Worm (Caenorhabditis elegans): Measurements from ENCODE around the gene M163.10.

The M163.10 gene

DNA sequence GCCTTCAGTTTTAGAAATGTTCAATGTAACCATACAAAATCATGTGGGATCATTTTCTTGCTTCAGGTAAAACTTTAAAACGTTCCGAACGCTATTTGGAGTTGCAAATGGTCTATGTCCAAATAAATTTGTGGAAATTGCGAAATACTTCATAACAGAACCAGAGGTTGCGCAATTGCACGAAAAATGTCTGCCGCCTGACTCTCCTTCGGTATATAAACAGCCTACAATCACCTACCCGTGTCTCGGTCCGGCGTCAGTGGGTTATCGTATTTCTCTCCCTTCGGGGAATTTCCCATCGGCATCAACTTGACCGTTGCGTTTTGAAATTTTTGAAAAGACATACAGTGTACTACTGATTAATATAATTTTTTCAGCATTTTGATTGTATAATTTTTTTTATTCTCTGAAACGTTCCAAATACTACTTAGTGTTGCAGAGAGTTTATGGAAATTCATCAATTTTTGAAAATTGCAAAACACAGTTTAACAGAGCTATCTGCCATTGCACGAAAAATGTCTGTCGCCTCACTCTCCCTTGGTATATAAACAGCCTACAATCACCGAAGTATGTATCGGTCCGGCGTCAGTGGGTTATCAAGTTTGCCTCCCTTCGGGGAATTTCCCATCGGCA, 6.0 kb downstream of the M163.10 start:
- TF ChIP-seq med-1 (GFP tag; optimal IDR thresholded peaks at IDR 0.05; ENCODE audit: insufficient read depth), result no peak
- no peak for TF ChIP-seq ztf-29 (GFP tag; IDR thresholded peaks at IDR 0.05)
- TF ChIP-seq T22C8.4 (GFP tag; IDR thresholded peaks at IDR 0.05), result no peak
- no peak for TF ChIP-seq tab-1 (GFP tag; IDR thresholded peaks at IDR 0.05)
- no peak for TF ChIP-seq klf-2 (GFP tag; conservative IDR thresholded peaks at IDR 0.05)

DNA sequence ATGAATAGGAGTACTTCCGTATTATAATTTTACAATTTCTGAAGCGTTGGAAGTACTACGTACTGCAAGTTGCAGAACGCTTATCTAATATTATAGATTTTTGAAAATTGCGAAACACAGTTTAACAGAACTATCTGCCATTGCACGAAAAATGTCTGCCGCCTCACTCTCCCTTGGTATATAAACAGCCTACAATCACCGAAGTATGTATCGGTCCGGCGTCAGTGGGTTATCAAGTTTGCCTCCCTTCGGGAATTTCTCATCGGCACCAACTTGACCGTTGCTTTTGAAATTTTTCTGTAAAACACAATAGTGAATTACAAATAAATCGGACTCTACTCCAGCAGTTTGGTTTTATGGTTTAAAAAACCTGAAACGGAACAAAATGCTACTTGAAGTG, 6.6 kb downstream of the M163.10 start:
- TF ChIP-seq ztf-29 (GFP tag; IDR thresholded peaks at IDR 0.05) (no peak), klf-2 (GFP tag; conservative IDR thresholded peaks at IDR 0.05) (no peak), ref-1 (GFP tag; conservative IDR thresholded peaks at IDR 0.05) (no peak), ztf-23 (GFP tag; IDR thresholded peaks at IDR 0.05) (no peak)

DNA sequence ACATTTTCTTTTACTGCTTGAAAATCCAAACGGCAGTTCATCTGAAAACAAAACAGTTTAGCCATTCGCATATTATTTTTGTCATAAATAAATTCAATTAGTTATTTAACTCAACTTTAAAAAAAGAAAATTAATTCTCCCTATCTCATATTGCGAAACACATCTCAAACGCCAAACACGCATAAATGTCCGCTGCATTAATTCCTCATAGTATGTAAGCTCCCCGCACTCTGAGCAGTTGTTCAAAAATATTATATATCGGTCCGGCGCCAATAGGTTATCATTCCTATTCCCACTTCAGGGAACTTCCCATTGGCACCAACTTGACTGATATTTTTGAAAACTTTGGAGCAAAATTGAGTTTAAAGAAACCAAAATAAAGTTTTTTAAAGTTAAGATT, 7.4 kb downstream of the M163.10 start:
- no peak for TF ChIP-seq klf-2 (GFP tag; conservative IDR thresholded peaks at IDR 0.05)
- TF ChIP-seq ztf-29 (GFP tag; IDR thresholded peaks at IDR 0.05), result no peak
- no peak for TF ChIP-seq flt-1 (GFP tag; IDR thresholded peaks at IDR 0.05)
- no peak for TF ChIP-seq T22C8.4 (GFP tag; IDR thresholded peaks at IDR 0.05)
- TF ChIP-seq ztf-23 (GFP tag; IDR thresholded peaks at IDR 0.05), result no peak
- no peak for TF ChIP-seq ref-1 (GFP tag; conservative IDR thresholded peaks at IDR 0.05)
- TF ChIP-seq tab-1 (GFP tag; IDR thresholded peaks at IDR 0.05), result no peak
- TF ChIP-seq med-1 (GFP tag; optimal IDR thresholded peaks at IDR 0.05; ENCODE audit: insufficient read depth), result no peak
- no peak for TF ChIP-seq cog-1 (tag; optimal IDR thresholded peaks at IDR 0.05)

DNA sequence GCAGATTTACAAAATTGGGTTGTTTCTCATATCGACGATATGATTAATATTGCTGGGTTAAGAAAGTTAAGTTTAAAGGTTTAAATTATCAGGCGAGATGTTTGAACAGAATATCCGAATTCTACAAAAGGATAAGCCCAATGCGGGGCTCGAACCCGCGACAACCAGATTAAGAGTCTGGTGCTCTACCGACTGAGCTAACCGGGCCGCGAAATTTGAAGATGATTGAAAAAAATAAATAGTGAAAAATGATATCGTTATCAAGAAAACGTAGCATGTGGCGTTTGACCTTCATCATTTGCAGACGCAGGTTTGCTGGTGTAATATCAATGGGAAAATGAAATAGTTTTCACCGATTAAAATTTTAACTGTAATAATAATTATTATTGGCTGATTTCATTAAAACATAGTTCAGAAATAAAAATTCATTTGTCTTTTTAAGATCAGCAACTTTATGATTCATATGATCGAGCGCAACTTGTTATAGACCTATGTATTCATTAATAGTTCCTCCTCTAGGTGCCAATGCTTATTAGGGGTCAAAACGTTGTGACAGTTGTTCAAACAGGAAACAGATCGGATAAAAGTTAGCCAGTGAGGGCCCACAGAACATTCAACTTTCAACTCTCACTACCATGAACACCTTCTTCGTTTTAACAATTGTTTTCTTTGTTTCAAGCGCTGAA, 8.1 kb downstream of the M163.10 start, which contains the start of gene M163.11:
Gene M163.11, plus strand, starts transcription at position 636 of the 686 bp plus-strand sequence.
- TF ChIP-seq T22C8.4 (GFP tag; IDR thresholded peaks at IDR 0.05), result no peak
- TF ChIP-seq cog-1 (tag; optimal IDR thresholded peaks at IDR 0.05), result no peak
- TF ChIP-seq ztf-23 (GFP tag; IDR thresholded peaks at IDR 0.05), result 0 out of 2 replicates have a peak, but pooled peaks have one; percentile 46
- TF ChIP-seq ref-1 (GFP tag; conservative IDR thresholded peaks at IDR 0.05), result no peak

DNA sequence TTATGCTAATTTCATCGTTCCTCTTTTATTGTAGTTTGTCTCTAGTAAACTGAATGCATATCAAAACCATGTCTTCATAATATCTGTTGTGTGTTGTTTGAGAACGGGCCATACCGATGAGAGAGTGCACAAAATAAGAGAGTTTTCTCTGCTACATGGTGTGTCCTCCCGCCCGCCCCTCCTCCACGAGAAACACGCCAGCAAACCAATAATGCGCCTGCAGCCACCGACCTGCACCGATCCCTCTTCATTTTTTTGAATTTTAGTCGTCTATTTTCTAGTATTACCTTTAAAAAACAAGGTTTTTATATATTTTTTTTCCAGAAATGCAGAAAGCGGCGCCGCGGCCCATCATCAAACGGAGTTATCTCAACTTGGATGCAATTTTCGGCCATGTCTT, 9.5 kb downstream of the M163.10 start, which contains the start of gene gfi-3:
Gene gfi-3, plus strand, starts transcription at position 325 of the 400 bp plus-strand sequence.
- peak; percentile 40 for TF ChIP-seq med-1 (GFP tag; optimal IDR thresholded peaks at IDR 0.05; ENCODE audit: insufficient read depth)
- no peak for TF ChIP-seq ztf-29 (GFP tag; IDR thresholded peaks at IDR 0.05)
- no peak for TF ChIP-seq ref-1 (GFP tag; conservative IDR thresholded peaks at IDR 0.05)
- TF ChIP-seq tab-1 (GFP tag; IDR thresholded peaks at IDR 0.05), result no peak
- TF ChIP-seq cog-1 (tag; optimal IDR thresholded peaks at IDR 0.05), result no peak
- peak; percentile 13; the same call in 1 of the 2 replicates for TF ChIP-seq T22C8.4 (GFP tag; IDR thresholded peaks at IDR 0.05)
- no peak for TF ChIP-seq klf-2 (GFP tag; conservative IDR thresholded peaks at IDR 0.05)
- no peak; the same call in 1 of the 2 replicates for TF ChIP-seq flt-1 (GFP tag; IDR thresholded peaks at IDR 0.05)
- peak; percentile 81 for TF ChIP-seq ztf-23 (GFP tag; IDR thresholded peaks at IDR 0.05)

DNA sequence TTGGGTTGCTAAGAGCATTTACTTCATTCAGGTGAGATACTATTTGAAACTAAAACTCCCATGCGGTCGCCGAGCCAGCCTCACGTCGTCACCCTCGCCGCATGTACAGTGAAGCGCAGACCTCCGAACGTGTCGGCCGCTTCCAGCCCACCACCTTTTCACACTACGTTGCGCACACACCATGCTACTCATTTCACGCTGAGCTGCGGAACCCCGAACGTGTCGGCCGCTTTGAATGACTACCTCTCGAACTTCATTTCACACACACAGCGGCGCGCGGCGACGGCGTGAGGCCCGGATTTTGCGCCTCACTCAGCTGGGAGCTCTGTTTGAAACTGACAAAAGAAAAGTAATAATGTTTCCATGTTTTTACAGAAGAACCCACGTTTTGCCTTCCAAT, 10.8 kb downstream of the M163.10 start:
- no peak for TF ChIP-seq T22C8.4 (GFP tag; IDR thresholded peaks at IDR 0.05)
- TF ChIP-seq med-1 (GFP tag; optimal IDR thresholded peaks at IDR 0.05; ENCODE audit: insufficient read depth), result no peak
- no peak for TF ChIP-seq ref-1 (GFP tag; conservative IDR thresholded peaks at IDR 0.05)
- no peak for TF ChIP-seq cog-1 (tag; optimal IDR thresholded peaks at IDR 0.05)
- TF ChIP-seq ztf-23 (GFP tag; IDR thresholded peaks at IDR 0.05), result no peak
- no peak for TF ChIP-seq flt-1 (GFP tag; IDR thresholded peaks at IDR 0.05)
- TF ChIP-seq ztf-29 (GFP tag; IDR thresholded peaks at IDR 0.05), result no peak
- TF ChIP-seq tab-1 (GFP tag; IDR thresholded peaks at IDR 0.05), result no peak
- no peak for TF ChIP-seq klf-2 (GFP tag; conservative IDR thresholded peaks at IDR 0.05)

DNA sequence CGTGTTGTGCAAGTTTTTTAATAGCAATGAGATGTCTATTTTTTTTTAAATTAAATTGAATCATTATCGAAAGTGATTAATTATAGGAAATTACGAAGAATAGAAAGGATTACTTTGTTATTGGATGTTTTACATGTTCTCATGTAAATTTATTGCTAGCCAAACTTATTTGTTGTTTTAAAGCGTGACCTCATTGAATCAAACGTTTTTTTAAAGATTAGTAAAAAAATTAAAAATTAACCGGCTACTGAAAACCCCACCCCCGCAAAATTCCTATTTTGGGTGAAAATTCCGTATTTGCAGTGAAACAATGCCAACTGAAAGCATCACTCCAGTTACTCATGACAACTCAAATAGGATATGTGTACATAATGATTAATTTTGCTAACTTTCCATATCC, 14.0 kb downstream of the M163.10 start, which contains the start of gene M163.8:
Gene M163.8, plus strand, starts transcription at position 301 of the 400 bp plus-strand sequence.
- TF ChIP-seq tab-1 (GFP tag; IDR thresholded peaks at IDR 0.05) (no peak), ref-1 (GFP tag; conservative IDR thresholded peaks at IDR 0.05) (no peak), med-1 (GFP tag; optimal IDR thresholded peaks at IDR 0.05; ENCODE audit: insufficient read depth) (no peak), cog-1 (tag; optimal IDR thresholded peaks at IDR 0.05) (no peak), flt-1 (GFP tag; IDR thresholded peaks at IDR 0.05) (no peak), klf-2 (GFP tag; conservative IDR thresholded peaks at IDR 0.05) (no peak), T22C8.4 (GFP tag; IDR thresholded peaks at IDR 0.05) (no peak), ztf-29 (GFP tag; IDR thresholded peaks at IDR 0.05) (no peak), ztf-23 (GFP tag; IDR thresholded peaks at IDR 0.05) (no peak)

DNA sequence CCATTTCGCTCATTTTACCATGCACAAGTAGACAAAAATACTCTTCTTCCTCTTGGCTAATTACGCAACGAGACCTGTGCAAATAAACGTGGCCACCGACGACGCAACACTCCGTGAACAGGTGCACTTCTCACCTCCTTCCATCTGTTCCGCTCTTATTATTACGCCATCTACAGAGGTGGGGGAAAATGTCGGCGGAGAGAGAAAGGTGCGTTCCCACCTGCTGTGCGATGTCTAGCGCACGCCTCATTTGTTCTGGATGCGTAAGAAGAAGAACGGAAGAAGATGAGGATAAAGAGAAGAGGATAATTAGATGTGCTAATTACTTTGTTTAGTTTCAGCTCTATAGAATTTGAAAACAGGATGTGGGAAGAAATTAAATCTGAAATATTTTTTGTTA, 15.7 kb downstream of the M163.10 start:
- TF ChIP-seq ref-1 (GFP tag; conservative IDR thresholded peaks at IDR 0.05), result no peak
- peak; percentile 17 for TF ChIP-seq cog-1 (tag; optimal IDR thresholded peaks at IDR 0.05)
- TF ChIP-seq flt-1 (GFP tag; IDR thresholded peaks at IDR 0.05), result peak; percentile 70; the same call in 1 of the 2 replicates
- TF ChIP-seq ztf-23 (GFP tag; IDR thresholded peaks at IDR 0.05), result no peak
- no peak for TF ChIP-seq med-1 (GFP tag; optimal IDR thresholded peaks at IDR 0.05; ENCODE audit: insufficient read depth)
- TF ChIP-seq tab-1 (GFP tag; IDR thresholded peaks at IDR 0.05), result no peak
- TF ChIP-seq T22C8.4 (GFP tag; IDR thresholded peaks at IDR 0.05), result no peak
- no peak for TF ChIP-seq klf-2 (GFP tag; conservative IDR thresholded peaks at IDR 0.05)

DNA sequence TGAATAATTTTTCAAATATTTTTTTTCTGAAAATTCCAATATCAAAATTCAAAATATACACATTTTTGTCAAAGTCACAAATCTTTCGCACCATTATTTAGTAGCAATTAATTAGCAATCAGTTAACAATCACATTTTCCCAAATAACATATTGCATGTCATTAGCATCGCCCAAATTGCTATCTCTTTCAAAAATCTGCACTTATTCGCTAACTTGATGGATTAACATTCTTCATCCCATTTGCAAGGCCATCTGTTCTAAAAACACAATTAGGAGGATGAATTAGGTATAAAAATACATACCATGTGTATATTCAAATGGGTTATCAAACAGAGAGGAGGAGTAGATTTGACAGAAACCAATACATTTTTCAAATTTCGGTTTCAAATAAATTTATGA, 16.5 kb downstream of the M163.10 start:
- no peak for TF ChIP-seq ztf-29 (GFP tag; IDR thresholded peaks at IDR 0.05)
- TF ChIP-seq flt-1 (GFP tag; IDR thresholded peaks at IDR 0.05), result no peak
- no peak for TF ChIP-seq T22C8.4 (GFP tag; IDR thresholded peaks at IDR 0.05)
- no peak for TF ChIP-seq cog-1 (tag; optimal IDR thresholded peaks at IDR 0.05)
- TF ChIP-seq ztf-23 (GFP tag; IDR thresholded peaks at IDR 0.05), result no peak
- no peak for TF ChIP-seq ref-1 (GFP tag; conservative IDR thresholded peaks at IDR 0.05)
- TF ChIP-seq tab-1 (GFP tag; IDR thresholded peaks at IDR 0.05), result no peak
- no peak for TF ChIP-seq med-1 (GFP tag; optimal IDR thresholded peaks at IDR 0.05; ENCODE audit: insufficient read depth)
- TF ChIP-seq klf-2 (GFP tag; conservative IDR thresholded peaks at IDR 0.05), result no peak
